Fruit fly (Drosophila melanogaster): Measurements from ENCODE around the gene CG2211.
A peak's percentile ranks its signal among the peaks of the same experiment; 100 is the strongest.

CG2211 gene

dm6 chr3L:1300076-1300635 is 35.0 kb downstream of the CG2211 start (continued):
- TF ChIP-seq CG9932 (GFP tag; IDR thresholded peaks at IDR 0.05) = peak; percentile 68
- peak; percentile 88 for TF ChIP-seq unpg (GFP tag; optimal IDR thresholded peaks at IDR 0.05)
- peak; percentile 84 for TF ChIP-seq CG4328 (GFP tag; optimal IDR thresholded peaks at IDR 0.05)
- peak; percentile 80 for TF ChIP-seq Max (GFP tag; optimal IDR thresholded peaks at IDR 0.05)
- peak; percentile 76 for TF ChIP-seq sob (GFP tag; IDR thresholded peaks at IDR 0.05)
- peak; percentile 57 for TF ChIP-seq kah (GFP tag; optimal IDR thresholded peaks at IDR 0.05)
- TF ChIP-seq CG7928 (GFP tag; optimal IDR thresholded peaks at IDR 0.05) = peak; percentile 50
- peak; percentile 72 for TF ChIP-seq CG18619 (GFP tag; optimal IDR thresholded peaks at IDR 0.05)
- peak; percentile 33; the same call in 1 of the 2 replicates for TF ChIP-seq CG7372 (GFP tag; IDR thresholded peaks at IDR 0.05)
- TF ChIP-seq Ada2b (GFP tag; IDR thresholded peaks at IDR 0.05) = no peak
- TF ChIP-seq CG32532 (GFP tag; IDR thresholded peaks at IDR 0.05) = peak; percentile 79
- TF ChIP-seq CG34422 (GFP tag; IDR thresholded peaks at IDR 0.05) = peak; percentile 86
- TF ChIP-seq CG10209 (GFP tag; optimal IDR thresholded peaks at IDR 0.05) = peak; percentile 79
- TF ChIP-seq CG33213 (GFP tag; optimal IDR thresholded peaks at IDR 0.05) = peak; percentile 8
- TF ChIP-seq Mes4 (GFP tag; optimal IDR thresholded peaks at IDR 0.05) = no peak
- TF ChIP-seq Usf (GFP tag; optimal IDR thresholded peaks at IDR 0.05) = peak; percentile 51
- no peak for TF ChIP-seq CG11398 (GFP tag; optimal IDR thresholded peaks at IDR 0.05)
- peak; percentile 26 for TF ChIP-seq tup (GFP tag; optimal IDR thresholded peaks at IDR 0.05)
- peak; percentile 23; the same call in 1 of the 2 replicates for TF ChIP-seq Drgx (GFP tag; IDR thresholded peaks at IDR 0.05)
- peak; percentile 70; the same call in 1 of the 2 replicates for TF ChIP-seq peb (GFP tag; IDR thresholded peaks at IDR 0.05)
- peak; percentile 65 for TF ChIP-seq CG11723 (GFP tag; optimal IDR thresholded peaks at IDR 0.05)
- peak; percentile 58; the same call in 1 of the 2 replicates for TF ChIP-seq bowl (GFP tag; IDR thresholded peaks at IDR 0.05)
- peak; percentile 58; the same call in 1 of the 2 replicates for TF ChIP-seq E2f1 (GFP tag; IDR thresholded peaks at IDR 0.05)
- peak; percentile 51 for TF ChIP-seq CG9817 (tag; optimal IDR thresholded peaks at IDR 0.05)
- no peak for TF ChIP-seq ham (GFP tag; IDR thresholded peaks at IDR 0.05)
- peak; percentile 70 for TF ChIP-seq Rx (GFP tag; IDR thresholded peaks at IDR 0.05)
- no peak for TF ChIP-seq Ets65A (GFP tag)
- TF ChIP-seq NfI (GFP tag; optimal IDR thresholded peaks at IDR 0.05) = peak; percentile 72
- TF ChIP-seq pho (GFP tag; optimal IDR thresholded peaks at IDR 0.05) = peak; percentile 7
- TF ChIP-seq repo (GFP tag; optimal IDR thresholded peaks at IDR 0.05) = no peak
- peak; percentile 72; the same call in 2 of the 3 replicates for TF ChIP-seq ken (GFP tag; IDR thresholded peaks at IDR 0.05)
- peak; percentile 68 for TF ChIP-seq CG9437 (GFP tag; optimal IDR thresholded peaks at IDR 0.05)
- TF ChIP-seq jumu (GFP tag; optimal IDR thresholded peaks at IDR 0.05) = no peak
- peak; percentile 65 for TF ChIP-seq CG18764 (GFP tag; optimal IDR thresholded peaks at IDR 0.05)
- peak; percentile 38 for TF ChIP-seq Camta (GFP tag; optimal IDR thresholded peaks at IDR 0.05)
- no peak for TF ChIP-seq cg (GFP tag; optimal IDR thresholded peaks at IDR 0.05)
- TF ChIP-seq Awh (GFP tag; IDR thresholded peaks at IDR 0.05) = peak; percentile 51; the same call in 1 of the 2 replicates
- TF ChIP-seq NC2β (GFP tag; optimal IDR thresholded peaks at IDR 0.05) = peak; percentile 19
- TF ChIP-seq HLH3B (GFP tag; IDR thresholded peaks at IDR 0.05) = peak; percentile 83
- no peak for TF ChIP-seq ERR (GFP tag; optimal IDR thresholded peaks at IDR 0.05)
- peak in 1 of 2 experiments; percentile 30 for TF ChIP-seq insv (GFP tag; optimal IDR thresholded peaks at IDR 0.05)
- peak; percentile 72 for TF ChIP-seq salm (tag; optimal IDR thresholded peaks at IDR 0.05)
- peak; percentile 65 for TF ChIP-seq fd64A (GFP tag; optimal IDR thresholded peaks at IDR 0.05)
- no peak for TF ChIP-seq hb (GFP tag; IDR thresholded peaks at IDR 0.05; ENCODE audit: partially characterized antibody)
- peak; percentile 50 for TF ChIP-seq CG4707 (GFP tag; optimal IDR thresholded peaks at IDR 0.05)
- TF ChIP-seq phol (tag; optimal IDR thresholded peaks at IDR 0.05) = peak; percentile 88
- TF ChIP-seq CG7963 (GFP tag; IDR thresholded peaks at IDR 0.05; ENCODE audit: partially characterized antibody) = no peak
- peak; percentile 34 for TF ChIP-seq cato (GFP tag; optimal IDR thresholded peaks at IDR 0.05; ENCODE audit: borderline replicate concordance)
- peak; percentile 84 for TF ChIP-seq CG3281 (GFP tag; optimal IDR thresholded peaks at IDR 0.05)
- TF ChIP-seq CG2199 (GFP tag; IDR thresholded peaks at IDR 0.05) = 0 out of 3 replicates have a peak, but pooled peaks have one; percentile 54

Measured in whole organism, embryonic.